Fruit fly (Drosophila melanogaster) whole organism: Measurements from ENCODE around the gene CG11986.

ENCODE experiments used
- CG8478 ChIP-seq: fragments of >200 bp; optimal IDR thresholded peaks from 2 replicates; lab custom pipeline; 2018; ENCODE audit warnings: inconsistent platforms
- Dll ChIP-seq: fragments of >200 bp; optimal IDR thresholded peaks from 2 replicates; lab custom pipeline; 2017
- EcR ChIP-seq, 2 experiments: fragments of >200 bp; optimal IDR thresholded peaks; 2 replicates each; lab custom pipeline; 2017; ENCODE audit warnings: missing biosample characterization in 2 of 2, missing genetic modification characterization in 2 of 2, missing genetic modification reagents in 2 of 2
- pan ChIP-seq: fragments of >200 bp; optimal IDR thresholded peaks from 2 replicates; lab custom pipeline; 2017
- psq ChIP-seq: fragments of >200 bp; optimal IDR thresholded peaks from 2 replicates; lab custom pipeline; 2017
- usp ChIP-seq: fragments of >200 bp; optimal IDR thresholded peaks from 2 replicates; lab custom pipeline; 2017; ENCODE audit warnings: missing biosample characterization, missing genetic modification characterization, mixed read lengths

CG11986 gene

dm6 chr3R:9030006-9030749 is 14.9 kb downstream of the CG11986 start:
- no peak for TF ChIP-seq CG8478 (lab: Kevin White, UChicago)
- TF ChIP-seq Dll (lab: Kevin White, UChicago), result no peak
- TF ChIP-seq psq (lab: Kevin White, UChicago), result no peak
- TF ChIP-seq EcR (GFP tag; optimal IDR thresholded peaks at IDR 0.05; lab: Kevin White, UChicago), result no peak
- no peak for TF ChIP-seq usp (GFP tag; lab: Kevin White, UChicago)
- no peak for TF ChIP-seq pan (lab: Kevin White, UChicago)

dm6 chr3R:9030750-9031128 is 15.5 kb downstream of the CG11986 start:
- TF ChIP-seq usp (GFP tag; lab: Kevin White, UChicago) (no peak), EcR (GFP tag; optimal IDR thresholded peaks at IDR 0.05; lab: Kevin White, UChicago) (no peak), pan (lab: Kevin White, UChicago) (no peak), psq (lab: Kevin White, UChicago) (no peak), Dll (lab: Kevin White, UChicago) (no peak), CG8478 (lab: Kevin White, UChicago) (no peak)

dm6 chr3R:9031797-9032418 is 16.7 kb downstream of the CG11986 start:
- TF ChIP-seq usp (GFP tag; lab: Kevin White, UChicago) (no peak), CG8478 (lab: Kevin White, UChicago) (no peak), psq (lab: Kevin White, UChicago) (no peak), pan (lab: Kevin White, UChicago) (no peak), EcR (GFP tag; optimal IDR thresholded peaks at IDR 0.05; lab: Kevin White, UChicago) (no peak), Dll (lab: Kevin White, UChicago) (no peak)

- TF ChIP-seq EcR (GFP tag; optimal IDR thresholded peaks at IDR 0.05; lab: Kevin White, UChicago) (no peak), Dll (lab: Kevin White, UChicago) (no peak), psq (lab: Kevin White, UChicago) (no peak), CG8478 (lab: Kevin White, UChicago) (no peak), usp (GFP tag; lab: Kevin White, UChicago) (no peak), pan (lab: Kevin White, UChicago) (no peak)
These were observed 18.6 kb downstream of the CG11986 start for dm6 chr3R:9033619-9034401.

dm6 chr3R:9035252-9035651 is 20.0 kb downstream of the CG11986 start:
- TF ChIP-seq EcR (GFP tag; optimal IDR thresholded peaks at IDR 0.05; lab: Kevin White, UChicago), result no peak
- TF ChIP-seq pan (lab: Kevin White, UChicago), result no peak
- no peak for TF ChIP-seq usp (GFP tag; lab: Kevin White, UChicago)
- no peak for TF ChIP-seq Dll (lab: Kevin White, UChicago)
- TF ChIP-seq psq (lab: Kevin White, UChicago), result no peak
- no peak for TF ChIP-seq CG8478 (lab: Kevin White, UChicago)

- TF ChIP-seq psq (lab: Kevin White, UChicago), result no peak
- no peak for TF ChIP-seq EcR (GFP tag; optimal IDR thresholded peaks at IDR 0.05; lab: Kevin White, UChicago)
- no peak for TF ChIP-seq pan (lab: Kevin White, UChicago)
- TF ChIP-seq CG8478 (lab: Kevin White, UChicago), result no peak
- TF ChIP-seq Dll (lab: Kevin White, UChicago), result no peak
- TF ChIP-seq usp (GFP tag; lab: Kevin White, UChicago), result no peak
These were observed 22.7 kb downstream of the CG11986 start for dm6 chr3R:9037946-9038345.

- TF ChIP-seq usp (GFP tag; lab: Kevin White, UChicago), result no peak
- no peak for TF ChIP-seq EcR (GFP tag; optimal IDR thresholded peaks at IDR 0.05; lab: Kevin White, UChicago)
- TF ChIP-seq CG8478 (lab: Kevin White, UChicago), result no peak
- TF ChIP-seq Dll (lab: Kevin White, UChicago), result no peak
- no peak for TF ChIP-seq pan (lab: Kevin White, UChicago)
- no peak for TF ChIP-seq psq (lab: Kevin White, UChicago)
These were observed 23.4 kb downstream of the CG11986 start, which contains the start of gene hyx for dm6 chr3R:9038652-9039051. Gene hyx (plus strand): TSS chr3R:9038760.

- TF ChIP-seq EcR (GFP tag; optimal IDR thresholded peaks at IDR 0.05; lab: Kevin White, UChicago), result no peak
- TF ChIP-seq Dll (lab: Kevin White, UChicago), result no peak
- no peak for TF ChIP-seq CG8478 (lab: Kevin White, UChicago)
- TF ChIP-seq usp (GFP tag; lab: Kevin White, UChicago), result no peak
- no peak for TF ChIP-seq pan (lab: Kevin White, UChicago)
- no peak for TF ChIP-seq psq (lab: Kevin White, UChicago)
These were observed 24.2 kb downstream of the CG11986 start, which contains the start of gene neur for dm6 chr3R:9039448-9039847. Gene neur (minus strand): TSS chr3R:9039471.

- no peak for TF ChIP-seq Dll (lab: Kevin White, UChicago)
- no peak for TF ChIP-seq psq (lab: Kevin White, UChicago)
- no peak for TF ChIP-seq pan (lab: Kevin White, UChicago)
- no peak for TF ChIP-seq usp (GFP tag; lab: Kevin White, UChicago)
- TF ChIP-seq CG8478 (lab: Kevin White, UChicago), result no peak
- no peak for TF ChIP-seq EcR (GFP tag; optimal IDR thresholded peaks at IDR 0.05; lab: Kevin White, UChicago)
These were observed 28.4 kb downstream of the CG11986 start for dm6 chr3R:9043610-9044009.

- TF ChIP-seq psq (lab: Kevin White, UChicago), result no peak
- TF ChIP-seq CG8478 (lab: Kevin White, UChicago), result no peak
- no peak for TF ChIP-seq Dll (lab: Kevin White, UChicago)
- no peak for TF ChIP-seq pan (lab: Kevin White, UChicago)
- TF ChIP-seq EcR (GFP tag; optimal IDR thresholded peaks at IDR 0.05; lab: Kevin White, UChicago), result no peak
- TF ChIP-seq usp (GFP tag; lab: Kevin White, UChicago), result no peak
These were observed 30.5 kb downstream of the CG11986 start for dm6 chr3R:9045733-9046132.
